Worm (Caenorhabditis elegans) whole organism, L3 larva: ENCODE data around the gene zmp-2.

ENCODE experiments used
- R02D3.7 ChIP-seq: fragments of 150-350 bp; optimal IDR thresholded peaks from 2 replicates; lab custom pipeline; 2014; ENCODE audit warnings: missing biosample characterization, missing genetic modification characterization
- ama-1 ChIP-seq: fragments of 150-350 bp; optimal IDR thresholded peaks from 2 replicates; lab custom pipeline; 2018
- ceh-16 ChIP-seq: sonication (generic microtip); optimal IDR thresholded peaks from 2 replicates; lab custom pipeline; 2017; ENCODE audit warnings: missing biosample characterization, missing genetic modification characterization
- ceh-28 ChIP-seq: fragments of 150-350 bp; optimal IDR thresholded peaks from 2 replicates; lab custom pipeline; 2014; ENCODE audit warnings: missing biosample characterization, missing genetic modification reagents, missing genetic modification characterization
- ceh-82 ChIP-seq: fragments of 150-350 bp; optimal IDR thresholded peaks from 2 replicates; lab custom pipeline; 2014; ENCODE audit warnings: missing biosample characterization, missing genetic modification characterization
- daf-12 ChIP-seq: fragments of 150-350 bp; optimal IDR thresholded peaks from 2 replicates; lab custom pipeline; 2014; ENCODE audit warnings: missing biosample characterization, missing genetic modification reagents, missing genetic modification characterization
- elt-1 ChIP-seq: fragments of 150-350 bp; optimal IDR thresholded peaks from 2 replicates; lab custom pipeline; 2014; ENCODE audit warnings: missing biosample characterization, missing genetic modification characterization
- elt-2 ChIP-seq: sonication (generic microtip); optimal IDR thresholded peaks from 2 replicates; lab custom pipeline; 2016; ENCODE audit warnings: missing genetic modification reagents, mild to moderate bottlenecking, missing genetic modification characterization, missing compliant biosample characterization
- elt-3 ChIP-seq, 3 experiments: fragments of 150-350 bp in 1 of 3; sonication (generic microtip) in 2 of 3; optimal IDR thresholded peaks; 2 replicates in 2 of 3; 4 replicates in 1 of 3; lab custom pipeline; 2014 to 2017; ENCODE audit warnings: missing biosample characterization in 3 of 3, missing genetic modification characterization in 3 of 3
- eor-1 ChIP-seq, 2 experiments: fragments of 150-350 bp; optimal IDR thresholded peaks; 2 replicates each; lab custom pipeline; 2014 to 2018; ENCODE audit warnings: missing biosample characterization in 2 of 2, missing genetic modification characterization in 2 of 2
- fkh-2 ChIP-seq: fragments of 150-350 bp; optimal IDR thresholded peaks from 2 replicates; lab custom pipeline; 2014; ENCODE audit warnings: missing biosample characterization, missing genetic modification reagents, missing genetic modification characterization
- hmg-11 ChIP-seq: sonication (generic microtip); optimal IDR thresholded peaks from 2 replicates; lab custom pipeline; 2016; ENCODE audit warnings: missing genetic modification characterization, missing compliant biosample characterization
- mml-1 ChIP-seq: fragments of 150-350 bp; sonication (generic microtip); optimal IDR thresholded peaks from 3 replicates; lab custom pipeline; 2014; ENCODE audit warnings: missing biosample characterization, missing genetic modification characterization
- nfya-1 ChIP-seq: sonication (generic microtip); optimal IDR thresholded peaks from 2 replicates; lab custom pipeline; 2017; ENCODE audit warnings: missing genetic modification characterization, mild to moderate bottlenecking, missing compliant biosample characterization, antibody characterized with exemption, moderate library complexity; ENCODE audit not compliant: insufficient read depth
- nhr-12 ChIP-seq: fragments of 150-350 bp; optimal IDR thresholded peaks from 2 replicates; lab custom pipeline; 2014; ENCODE audit warnings: missing biosample characterization, missing genetic modification characterization
- nhr-23 ChIP-seq: fragments of 150-350 bp; optimal IDR thresholded peaks from 2 replicates; lab custom pipeline; 2014; ENCODE audit warnings: missing biosample characterization, missing genetic modification reagents, missing genetic modification characterization
- nhr-25 ChIP-seq: sonication (generic microtip); optimal IDR thresholded peaks from 2 replicates; lab custom pipeline; 2017; ENCODE audit warnings: missing biosample characterization, missing genetic modification characterization
- nhr-43 ChIP-seq: sonication (generic microtip); optimal IDR thresholded peaks from 2 replicates; lab custom pipeline; 2016; ENCODE audit warnings: mild to moderate bottlenecking, missing genetic modification characterization, missing compliant biosample characterization; ENCODE audit not compliant: poor library complexity, severe bottlenecking
- nhr-76 ChIP-seq: fragments of 150-350 bp; sonication (generic microtip); optimal IDR thresholded peaks from 5 replicates; lab custom pipeline; 2014; ENCODE audit warnings: missing biosample characterization, missing genetic modification characterization
- nhr-77 ChIP-seq: fragments of 150-350 bp; optimal IDR thresholded peaks from 2 replicates; lab custom pipeline; 2014; ENCODE audit warnings: missing biosample characterization, missing genetic modification characterization
- pha-4 ChIP-seq: fragments of 150-350 bp; optimal IDR thresholded peaks from 2 replicates; lab custom pipeline; 2014; ENCODE audit warnings: missing biosample characterization, missing genetic modification reagents, missing genetic modification characterization
- pqm-1 ChIP-seq: fragments of 150-350 bp; optimal IDR thresholded peaks from 2 replicates; lab custom pipeline; 2017; ENCODE audit warnings: missing biosample characterization, missing genetic modification characterization, inconsistent platforms
- tbx-2 ChIP-seq: sonication (generic microtip); optimal IDR thresholded peaks from 2 replicates; lab custom pipeline; 2016; ENCODE audit warnings: mild to moderate bottlenecking, missing genetic modification characterization, missing compliant biosample characterization
- unc-39 ChIP-seq: sonication (generic microtip); optimal IDR thresholded peaks from 4 replicates; lab custom pipeline; 2017; ENCODE audit warnings: missing biosample characterization, missing genetic modification characterization
- unc-62 ChIP-seq: fragments of 150-350 bp; sonication (generic microtip); optimal IDR thresholded peaks from 4 replicates; lab custom pipeline; 2014; ENCODE audit warnings: missing biosample characterization, missing genetic modification reagents, missing genetic modification characterization
- ztf-11 ChIP-seq: fragments of 150-350 bp; optimal IDR thresholded peaks from 2 replicates; lab custom pipeline; 2014; ENCODE audit warnings: missing biosample characterization, missing genetic modification characterization
- ztf-4 ChIP-seq: fragments of 150-350 bp; optimal IDR thresholded peaks from 2 replicates; lab custom pipeline; 2014; ENCODE audit warnings: missing biosample characterization, missing genetic modification characterization

The zmp-2 gene

ce11 chrIII:2647194-2647925 is 11.2 kb downstream of the zmp-2 start:
- TF ChIP-seq elt-2 (peak; percentile 67), ceh-28 (tag; lab: Kevin White, UChicago) (peak; percentile 33), nhr-76 (tag; lab: Kevin White, UChicago) (no peak), unc-39 (no peak), ztf-11 (no peak), nhr-23 (tag; lab: Kevin White, UChicago) (peak; percentile 55), pqm-1 (peak; percentile 52), nhr-43 (tag; lab: Kevin White, UChicago) (peak; percentile 1), daf-12 (no peak), elt-3 (tag; optimal IDR thresholded peaks at IDR 0.05; lab: Kevin White, UChicago) (peak in 1 of 3 experiments; percentile 3), nhr-77 (tag; lab: Kevin White, UChicago) (no peak), pha-4 (peak; percentile 37), ceh-16 (tag; lab: Kevin White, UChicago) (no peak)

- no peak for TF ChIP-seq elt-1 (tag; lab: Kevin White, UChicago)
- no peak for TF ChIP-seq nhr-43 (tag; lab: Kevin White, UChicago)
- TF ChIP-seq nhr-25 = peak; percentile 51
- no peak for TF ChIP-seq hmg-11 (tag; lab: Kevin White, UChicago)
Observed at ce11 chrIII:2651519-2651918, 15.3 kb downstream of the zmp-2 start.

- TF ChIP-seq pha-4 (peak; percentile 57), elt-2 (peak; percentile 73), pqm-1 (peak; percentile 69), eor-1 (tag; optimal IDR thresholded peaks at IDR 0.05; lab: Kevin White, UChicago) (no peak), nhr-12 (tag; lab: Kevin White, UChicago) (no peak)
Observed at ce11 chrIII:2652704-2653566, 16.8 kb downstream of the zmp-2 start.

ce11 chrIII:2656168-2656567 is 20.0 kb downstream of the zmp-2 start:
- peak; percentile 10 for TF ChIP-seq nhr-23 (tag; lab: Kevin White, UChicago)
- TF ChIP-seq fkh-2 = no peak
- TF ChIP-seq nhr-25 = peak; percentile 29
- peak; percentile 27 for TF ChIP-seq hmg-11 (tag; lab: Kevin White, UChicago)
- TF ChIP-seq, all 47 proteins: peak for 3

- TF ChIP-seq unc-62 (GFP tag; lab: Kevin White, UChicago) (no peak), nhr-25 (no peak), nfya-1 (tag; lab: Kevin White, UChicago) (no peak), elt-2 (no peak), tbx-2 (no peak), nhr-12 (tag; lab: Kevin White, UChicago) (no peak), nhr-43 (tag; lab: Kevin White, UChicago) (no peak), nhr-76 (tag; lab: Kevin White, UChicago) (no peak), hmg-11 (tag; lab: Kevin White, UChicago) (no peak), ceh-82 (no peak), ztf-11 (no peak), pqm-1 (no peak), ztf-4 (no peak), ama-1 (no peak)
Observed at ce11 chrIII:2657783-2658182, 21.6 kb downstream of the zmp-2 start, which contains the start of gene let-805. let-805 (plus strand) TSS chrIII:2658083.

ce11 chrIII:2675449-2675848 is 39.3 kb downstream of the zmp-2 start:
- TF ChIP-seq eor-1 (tag; optimal IDR thresholded peaks at IDR 0.05; lab: Kevin White, UChicago) (no peak), ceh-16 (tag; lab: Kevin White, UChicago) (no peak), nhr-23 (tag; lab: Kevin White, UChicago) (no peak), mml-1 (no peak), hmg-11 (tag; lab: Kevin White, UChicago) (no peak), R02D3.7 (tag; lab: Kevin White, UChicago) (no peak)
